Fruit fly (Drosophila melanogaster): ENCODE results near the gene CG12520.

Gene CG12520

DNA sequence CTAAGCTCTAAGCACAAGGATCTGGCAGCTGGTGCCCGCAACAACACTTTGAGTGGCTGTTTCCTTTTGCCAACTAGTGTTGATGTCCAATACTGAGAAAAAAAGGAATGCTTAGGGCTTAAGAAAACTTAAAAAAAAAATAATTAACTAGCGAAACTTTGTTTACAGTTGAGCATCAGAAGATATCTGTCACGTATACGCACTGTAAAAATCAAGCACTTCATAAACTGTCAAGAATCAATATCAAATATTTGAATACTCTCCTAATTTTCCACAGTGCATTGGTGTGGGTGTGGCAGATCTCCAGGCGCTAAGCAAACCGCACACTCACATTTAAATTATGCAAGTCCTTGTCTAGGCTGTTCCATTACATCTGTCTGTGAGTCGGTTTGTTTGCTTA lies 28.3 kb downstream of the CG12520 start (continued):
- TF ChIP-seq CG14965 (GFP tag; optimal IDR thresholded peaks at IDR 0.05; ENCODE audit: borderline replicate concordance), result no peak
- no peak for TF ChIP-seq luna (GFP tag; optimal IDR thresholded peaks at IDR 0.05)
- TF ChIP-seq caup (GFP tag; optimal IDR thresholded peaks at IDR 0.05; ENCODE audit: severe bottlenecking), result peak; percentile 33
- TF ChIP-seq ab (GFP tag; optimal IDR thresholded peaks at IDR 0.05), result no peak
- no peak for TF ChIP-seq Mad (GFP tag; optimal IDR thresholded peaks at IDR 0.05)
- TF ChIP-seq vvl (GFP tag; IDR thresholded peaks at IDR 0.05), result peak; percentile 21; the same call in 1 of the 2 replicates
- TF ChIP-seq Hr3 (GFP tag; optimal IDR thresholded peaks at IDR 0.05), result no peak
- TF ChIP-seq CG12744 (GFP tag; optimal IDR thresholded peaks at IDR 0.05), result no peak
- no peak for TF ChIP-seq MESR4 (GFP tag; optimal IDR thresholded peaks at IDR 0.05)
- TF ChIP-seq CG14441 (GFP tag; IDR thresholded peaks at IDR 0.05), result no peak
- no peak for TF ChIP-seq disco-r (GFP tag; optimal IDR thresholded peaks at IDR 0.05)
- TF ChIP-seq chinmo (GFP tag; IDR thresholded peaks at IDR 0.05; ENCODE audit: partially characterized antibody), result no peak
- no peak for TF ChIP-seq fd64A (GFP tag; optimal IDR thresholded peaks at IDR 0.05)
- no peak for TF ChIP-seq Xrp1 (GFP tag; IDR thresholded peaks at IDR 0.05)
- TF ChIP-seq ato (GFP tag; IDR thresholded peaks at IDR 0.05; ENCODE audit: partially characterized antibody), result no peak
- peak; percentile 20; the same call in 1 of the 3 replicates for TF ChIP-seq dysf (GFP tag; IDR thresholded peaks at IDR 0.05)
- TF ChIP-seq CG6254 (GFP tag; optimal IDR thresholded peaks at IDR 0.05), result no peak
- no peak for TF ChIP-seq cg (GFP tag; optimal IDR thresholded peaks at IDR 0.05)
- TF ChIP-seq Meics (GFP tag; optimal IDR thresholded peaks at IDR 0.05), result peak; percentile 47
- peak; percentile 42 for TF ChIP-seq CG3281 (GFP tag; optimal IDR thresholded peaks at IDR 0.05)
- TF ChIP-seq dimm (GFP tag; IDR thresholded peaks at IDR 0.05), result no peak
- TF ChIP-seq trem (tag; optimal IDR thresholded peaks at IDR 0.05), result no peak
- TF ChIP-seq tgo (GFP tag; IDR thresholded peaks at IDR 0.05), result peak; percentile 48; the same call in 2 of the 3 replicates
- TF ChIP-seq CoRest (tag; optimal IDR thresholded peaks at IDR 0.05), result peak; percentile 17
- TF ChIP-seq Ets97D (GFP tag; optimal IDR thresholded peaks at IDR 0.05), result no peak
- no peak for TF ChIP-seq Gsc (GFP tag; IDR thresholded peaks at IDR 0.05)
- peak in 1 of 2 experiments; percentile 46 for TF ChIP-seq Hr51 (GFP tag; optimal IDR thresholded peaks at IDR 0.05)
- no peak for TF ChIP-seq Ssrp (tag; optimal IDR thresholded peaks at IDR 0.05)
- peak; percentile 20 for TF ChIP-seq lilli (GFP tag; optimal IDR thresholded peaks at IDR 0.05)
- no peak for TF ChIP-seq HLH54F (GFP tag; optimal IDR thresholded peaks at IDR 0.05)
- no peak for TF ChIP-seq HmgZ (tag; optimal IDR thresholded peaks at IDR 0.05)
- no peak for TF ChIP-seq Dll (GFP tag; IDR thresholded peaks at IDR 0.05; ENCODE audit: partially characterized antibody)
- peak; percentile 38; the same call in 1 of the 2 replicates for TF ChIP-seq Ptx1 (GFP tag; IDR thresholded peaks at IDR 0.05)
- TF ChIP-seq CG2120 (GFP tag; optimal IDR thresholded peaks at IDR 0.05), result peak; percentile 69
- peak; percentile 11 for TF ChIP-seq Sox102F (GFP tag; optimal IDR thresholded peaks at IDR 0.05)
- peak; percentile 15 for TF ChIP-seq Oli (tag; optimal IDR thresholded peaks at IDR 0.05)
- no peak for TF ChIP-seq CG17802 (tag; optimal IDR thresholded peaks at IDR 0.05)
- TF ChIP-seq CG9932 (GFP tag; IDR thresholded peaks at IDR 0.05), result peak; percentile 20; the same call in 1 of the 2 replicates
- no peak for TF ChIP-seq CG17361 (GFP tag; IDR thresholded peaks at IDR 0.05)
- TF ChIP-seq dmrt99B (tag; optimal IDR thresholded peaks at IDR 0.05), result peak; percentile 27
- peak; percentile 17 for TF ChIP-seq CG6854 (GFP tag; optimal IDR thresholded peaks at IDR 0.05)
- TF ChIP-seq CG4617 (GFP tag; optimal IDR thresholded peaks at IDR 0.05; ENCODE audit: borderline replicate concordance), result no peak
- TF ChIP-seq scrt (GFP tag; optimal IDR thresholded peaks at IDR 0.05), result peak; percentile 31
- TF ChIP-seq Opbp (GFP tag; IDR thresholded peaks at IDR 0.05; ENCODE audit: partially characterized antibody), result no peak
- no peak; the same call in 1 of the 2 replicates for TF ChIP-seq MBD-R2 (GFP tag; IDR thresholded peaks at IDR 0.05)
- TF ChIP-seq Hand (GFP tag; optimal IDR thresholded peaks at IDR 0.05), result peak; percentile 26
- TF ChIP-seq bbx (GFP tag; IDR thresholded peaks at IDR 0.05; ENCODE audit: partially characterized antibody), result no peak
- peak; percentile 7 for TF ChIP-seq fd3F (GFP tag; optimal IDR thresholded peaks at IDR 0.05)
- TF ChIP-seq wor (GFP tag; IDR thresholded peaks at IDR 0.05), result no peak
- no peak for TF ChIP-seq unpg (GFP tag; optimal IDR thresholded peaks at IDR 0.05)

All from whole organism, embryonic.